Worm (Caenorhabditis elegans) whole organism, L1 larva: ENCODE measurements around the gene F32H5.4.

Experiments used
- C04F5.9 ChIP-seq: sonication (generic microtip); optimal IDR thresholded peaks from 2 replicates; lab custom pipeline; 2016; ENCODE audit warnings: missing genetic modification characterization, missing compliant biosample characterization
- C34B4.2 ChIP-seq: sonication (generic microtip); optimal IDR thresholded peaks from 2 replicates; lab custom pipeline; 2017; ENCODE audit warnings: mild to moderate bottlenecking, missing genetic modification characterization, missing compliant biosample characterization
- aha-1 ChIP-seq: fragments of 150-350 bp; optimal IDR thresholded peaks from 2 replicates; lab custom pipeline; 2014; ENCODE audit warnings: missing biosample characterization, missing genetic modification characterization
- aly-2 ChIP-seq: fragments of 150-350 bp; optimal IDR thresholded peaks from 2 replicates; lab custom pipeline; 2014; ENCODE audit warnings: missing biosample characterization, missing genetic modification characterization
- ama-1 ChIP-seq: fragments of 150-350 bp; optimal IDR thresholded peaks from 2 replicates; lab custom pipeline; 2014
- blmp-1 ChIP-seq: fragments of 150-350 bp; optimal IDR thresholded peaks from 2 replicates; lab custom pipeline; 2014; ENCODE audit warnings: missing biosample characterization, missing genetic modification characterization
- ceh-63 ChIP-seq: fragments of 200-800 bp; sonication (Bioruptor generic); optimal IDR thresholded peaks from 2 replicates; lab custom pipeline; 2018; ENCODE audit warnings: mild to moderate bottlenecking, missing genetic modification characterization, missing compliant biosample characterization
- ceh-88 ChIP-seq: fragments of 200-800 bp; sonication (Bioruptor generic); IDR thresholded peaks from 2 replicates; pipeline ENCODE4 v1.3.6; 2022; ENCODE audit warnings: missing genetic modification characterization, missing compliant biosample characterization
- ceh-90 ChIP-seq: sonication (generic microtip); optimal IDR thresholded peaks from 2 replicates; lab custom pipeline; 2016; ENCODE audit warnings: missing genetic modification characterization, missing compliant biosample characterization
- ces-1 ChIP-seq: fragments of 150-350 bp; optimal IDR thresholded peaks from 2 replicates; lab custom pipeline; 2014; ENCODE audit warnings: missing biosample characterization, missing genetic modification reagents, missing genetic modification characterization
- dpl-1 ChIP-seq, 3 experiments: fragments of 150-350 bp in 2 of 3; sonication (generic microtip) in 1 of 3; optimal IDR thresholded peaks; 2 replicates each; lab custom pipeline; 2014 to 2017; ENCODE audit warnings: missing biosample characterization in 3 of 3, missing genetic modification characterization in 3 of 3, missing genetic modification reagents in 3 of 3
- dsc-1 ChIP-seq: sonication (generic microtip); optimal IDR thresholded peaks from 2 replicates; lab custom pipeline; 2016; ENCODE audit warnings: mild to moderate bottlenecking, missing genetic modification characterization, missing compliant biosample characterization
- efl-1 ChIP-seq, 4 experiments: fragments of 150-350 bp; optimal IDR thresholded peaks in 3 of 4; peaks in 1 of 4; 1 replicate in 1 of 4; 2 replicates in 3 of 4; lab custom pipeline; 2014; ENCODE audit warnings: missing biosample characterization in 2 of 4, missing genetic modification characterization in 2 of 4, missing genetic modification reagents in 2 of 4
- elt-2 ChIP-seq: sonication (generic microtip); optimal IDR thresholded peaks from 2 replicates; lab custom pipeline; 2016; ENCODE audit warnings: missing genetic modification characterization, mild to moderate bottlenecking, inconsistent platforms, missing compliant biosample characterization, missing genetic modification reagents
- elt-3 ChIP-seq, 6 experiments: fragments of 150-350 bp in 1 of 6; sonication (generic microtip); optimal IDR thresholded peaks; 2 replicates each; lab custom pipeline; 2017 to 2018; ENCODE audit warnings: missing biosample characterization in 6 of 6, missing genetic modification characterization in 6 of 6, inconsistent platforms in 1 of 6
- ets-5 ChIP-seq: fragments of 200-800 bp; sonication (Bioruptor generic); IDR thresholded peaks from 2 replicates; pipeline ENCODE4 v1.3.6; 2022; ENCODE audit warnings: missing genetic modification characterization, missing compliant biosample characterization
- fkh-8 ChIP-seq: sonication (generic microtip); optimal IDR thresholded peaks from 2 replicates; lab custom pipeline; 2016; ENCODE audit warnings: mild to moderate bottlenecking, missing genetic modification characterization, missing compliant biosample characterization
- fos-1 ChIP-seq: fragments of 150-350 bp; optimal IDR thresholded peaks from 2 replicates; lab custom pipeline; 2014; ENCODE audit warnings: missing biosample characterization, missing genetic modification characterization
- grh-1 ChIP-seq: fragments of 200-800 bp; sonication (Bioruptor generic); IDR thresholded peaks from 2 replicates; pipeline ENCODE4 v1.3.6; 2022; ENCODE audit warnings: missing genetic modification reagents, missing genetic modification characterization, missing compliant biosample characterization
- hlh-17 ChIP-seq: fragments of 200-800 bp; sonication (Bioruptor generic); optimal IDR thresholded peaks from 2 replicates; lab custom pipeline; 2018; ENCODE audit warnings: missing genetic modification characterization, mild to moderate bottlenecking, missing compliant biosample characterization, moderate library complexity, borderline replicate concordance
- hlh-4 ChIP-seq: sonication (generic microtip); optimal IDR thresholded peaks from 2 replicates; lab custom pipeline; 2016; ENCODE audit warnings: mild to moderate bottlenecking, missing genetic modification characterization, missing compliant biosample characterization
- irx-1 ChIP-seq: sonication (generic microtip); optimal IDR thresholded peaks from 2 replicates; lab custom pipeline; 2016; ENCODE audit warnings: missing genetic modification characterization, missing compliant biosample characterization
- jun-1 ChIP-seq: fragments of 150-350 bp; optimal IDR thresholded peaks from 2 replicates; lab custom pipeline; 2014; ENCODE audit warnings: missing biosample characterization, missing genetic modification reagents, missing genetic modification characterization
- lin-13 ChIP-seq: fragments of 150-350 bp; optimal IDR thresholded peaks from 2 replicates; lab custom pipeline; 2014; ENCODE audit warnings: missing biosample characterization, missing genetic modification reagents, missing genetic modification characterization
- lin-35 ChIP-seq, 2 experiments: fragments of 150-350 bp; optimal IDR thresholded peaks; 2 replicates each; lab custom pipeline; 2014; ENCODE audit warnings: missing biosample characterization in 2 of 2, missing genetic modification characterization in 2 of 2, missing genetic modification reagents in 2 of 2
- lin-39 ChIP-seq: fragments of 150-350 bp; optimal IDR thresholded peaks from 2 replicates; lab custom pipeline; 2014; ENCODE audit warnings: missing biosample characterization, missing genetic modification reagents, missing genetic modification characterization
- lir-3 ChIP-seq: sonication (generic microtip); optimal IDR thresholded peaks from 2 replicates; lab custom pipeline; 2016; ENCODE audit warnings: mild to moderate bottlenecking, missing genetic modification characterization, moderate library complexity, missing compliant biosample characterization; ENCODE audit not compliant: poor library complexity
- mdl-1 ChIP-seq, 2 experiments: fragments of 150-350 bp; optimal IDR thresholded peaks; 2 replicates each; lab custom pipeline; 2014 to 2017; ENCODE audit warnings: missing biosample characterization in 2 of 2, missing genetic modification characterization in 2 of 2, inconsistent platforms in 1 of 2
- nhr-237 ChIP-seq: fragments of 150-350 bp; optimal IDR thresholded peaks from 2 replicates; lab custom pipeline; 2014; ENCODE audit warnings: missing biosample characterization, missing genetic modification characterization
- nhr-28 ChIP-seq: fragments of 150-350 bp; optimal IDR thresholded peaks from 2 replicates; lab custom pipeline; 2014; ENCODE audit warnings: missing biosample characterization, missing genetic modification characterization
- nhr-85 ChIP-seq: sonication (generic microtip); peaks from one replicate; lab custom pipeline; 2016; ENCODE audit warnings: missing genetic modification characterization, inconsistent platforms, missing compliant biosample characterization
- pag-3 ChIP-seq: sonication (generic microtip); optimal IDR thresholded peaks from 2 replicates; lab custom pipeline; 2017; ENCODE audit warnings: missing genetic modification characterization, mild to moderate bottlenecking, missing compliant biosample characterization, antibody characterized with exemption, borderline replicate concordance; ENCODE audit not compliant: insufficient read depth
- pqm-1 ChIP-seq: sonication (generic microtip); optimal IDR thresholded peaks from 3 replicates; lab custom pipeline; 2017; ENCODE audit warnings: missing biosample characterization, missing genetic modification characterization
- rnt-1 ChIP-seq: sonication (generic microtip); optimal IDR thresholded peaks from 2 replicates; lab custom pipeline; 2016; ENCODE audit warnings: mild to moderate bottlenecking, missing genetic modification characterization, moderate library complexity, missing compliant biosample characterization
- skn-1 ChIP-seq: fragments of 150-350 bp; optimal IDR thresholded peaks from 2 replicates; lab custom pipeline; 2014; ENCODE audit warnings: missing biosample characterization, missing genetic modification characterization
- snpc-4 ChIP-seq: fragments of 150-350 bp; optimal IDR thresholded peaks from 2 replicates; lab custom pipeline; 2014; ENCODE audit warnings: missing biosample characterization, missing genetic modification characterization
- sox-4 ChIP-seq: sonication (generic microtip); optimal IDR thresholded peaks from 2 replicates; lab custom pipeline; 2016; ENCODE audit warnings: missing genetic modification characterization, missing compliant biosample characterization
- sptf-1 ChIP-seq: fragments of 150-350 bp; optimal IDR thresholded peaks from 2 replicates; lab custom pipeline; 2014; ENCODE audit warnings: missing biosample characterization, missing genetic modification characterization
- sup-37 ChIP-seq: fragments of 200-800 bp; sonication (Bioruptor generic); optimal IDR thresholded peaks from 2 replicates; lab custom pipeline; 2018; ENCODE audit warnings: mild to moderate bottlenecking, missing genetic modification characterization, missing compliant biosample characterization
- swsn-7 ChIP-seq: sonication (generic microtip); optimal IDR thresholded peaks from 2 replicates; lab custom pipeline; 2016; ENCODE audit warnings: missing genetic modification characterization, missing compliant biosample characterization
- vab-15 ChIP-seq: sonication (generic microtip); optimal IDR thresholded peaks from 2 replicates; lab custom pipeline; 2017; ENCODE audit warnings: missing genotype, mild to moderate bottlenecking, missing genetic modification characterization, missing compliant biosample characterization
- xbp-1 ChIP-seq: sonication (generic microtip); optimal IDR thresholded peaks from 2 replicates; lab custom pipeline; 2016; ENCODE audit warnings: missing genetic modification characterization, missing compliant biosample characterization
- zip-4 ChIP-seq: fragments of 200-800 bp; sonication (Bioruptor generic); optimal IDR thresholded peaks from 2 replicates; lab custom pipeline; 2018; ENCODE audit warnings: mild to moderate bottlenecking, missing genetic modification characterization, moderate library complexity, missing compliant biosample characterization
- ztf-11 ChIP-seq, 2 experiments: sonication (generic microtip); optimal IDR thresholded peaks; 2 replicates each; lab custom pipeline; 2016 to 2017; ENCODE audit warnings: missing genetic modification characterization in 2 of 2, missing biosample characterization in 1 of 2, missing compliant biosample characterization in 1 of 2
- ztf-4 ChIP-seq: fragments of 150-350 bp; optimal IDR thresholded peaks from 2 replicates; lab custom pipeline; 2014; ENCODE audit warnings: missing biosample characterization, missing genetic modification characterization

F32H5.4 gene

ce11 chrV:13406511-13406910 lies 46.2 kb downstream of the F32H5.4 start, which contains the start of gene F53F1.2:
F53F1.2 (plus strand) TSS chrV:13406816.
- TF ChIP-seq dpl-1 (GFP tag; optimal IDR thresholded peaks at IDR 0.05; lab: Kevin White, UChicago) (peak in 1 of 3 experiments; percentile 2), nhr-85 (tag; lab: Kevin White, UChicago) (peak; percentile 67), ceh-88 (no peak), blmp-1 (tag; lab: Kevin White, UChicago) (peak; percentile 96)

DNA sequence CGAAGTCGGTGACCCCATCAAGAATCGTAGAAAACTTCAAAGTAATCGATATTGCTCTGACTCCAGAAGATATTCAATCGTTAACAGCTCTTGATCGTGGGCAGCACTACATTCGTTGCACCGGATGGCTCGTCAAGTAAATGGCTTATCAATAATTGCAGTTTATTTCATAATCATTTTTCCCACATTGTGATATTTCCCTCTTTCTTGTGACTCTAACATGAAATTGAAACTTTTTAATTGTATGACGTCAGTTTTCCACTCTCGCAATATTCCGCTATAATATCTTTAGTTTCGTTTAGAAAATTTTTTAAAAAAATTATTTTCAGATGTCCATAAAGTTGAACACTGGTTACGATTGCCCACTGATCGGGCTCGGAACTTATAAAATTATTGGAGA lies 47.6 kb downstream of the F32H5.4 start, which contains the start of gene F53F1.3:
TSS of gene F53F1.3 (plus strand) at position 330 of the 400 bp plus-strand sequence.
- peak; percentile 14 for TF ChIP-seq elt-2 (tag; lab: Kevin White, UChicago)
- no peak for TF ChIP-seq rnt-1 (tag; lab: Kevin White, UChicago)

- TF ChIP-seq rnt-1 (tag; lab: Kevin White, UChicago) (no peak), ces-1 (no peak), mdl-1 (tag; optimal IDR thresholded peaks at IDR 0.05; lab: Kevin White, UChicago) (no peak), vab-15 (no peak), grh-1 (GFP tag; lab: Robert Waterston, UW) (no peak), aha-1 (tag; lab: Kevin White, UChicago) (no peak), aly-2 (tag; lab: Kevin White, UChicago) (no peak), hlh-17 (GFP tag; lab: Kevin White, UChicago) (no peak), sup-37 (GFP tag; lab: Kevin White, UChicago) (no peak)
These were observed 48.1 kb downstream of the F32H5.4 start for ce11 chrV:13408440-13408839.

ce11 chrV:13409089-13409488 lies 48.7 kb downstream of the F32H5.4 start:
- TF ChIP-seq lin-13 (GFP tag; lab: Kevin White, UChicago) (no peak), skn-1 (tag; lab: Kevin White, UChicago) (no peak), ceh-90 (tag; lab: Kevin White, UChicago) (peak; percentile 81), hlh-4 (tag; lab: Kevin White, UChicago) (no peak), ceh-63 (GFP tag; lab: Kevin White, UChicago) (no peak), fkh-8 (tag; lab: Kevin White, UChicago) (no peak), sptf-1 (tag; lab: Kevin White, UChicago) (no peak), ztf-4 (tag; lab: Kevin White, UChicago) (no peak), lir-3 (tag; lab: Kevin White, UChicago) (peak; percentile 82), snpc-4 (tag; lab: Kevin White, UChicago) (no peak), hlh-17 (GFP tag; lab: Kevin White, UChicago) (no peak), swsn-7 (tag; lab: Kevin White, UChicago) (peak; percentile 44), pqm-1 (tag; lab: Kevin White, UChicago) (no peak), zip-4 (GFP tag; lab: Kevin White, UChicago) (no peak), jun-1 (tag; lab: Kevin White, UChicago) (no peak), nhr-28 (tag; lab: Kevin White, UChicago) (no peak), ztf-11 (tag; optimal IDR thresholded peaks at IDR 0.05; lab: Kevin White, UChicago) (peak in 1 of 2 experiments; percentile 74), aly-2 (tag; lab: Kevin White, UChicago) (no peak), ets-5 (GFP tag; lab: Robert Waterston, UW) (no peak), lin-39 (tag; lab: Kevin White, UChicago) (peak; percentile 54), rnt-1 (tag; lab: Kevin White, UChicago) (peak; percentile 82), C34B4.2 (tag; lab: Kevin White, UChicago) (no peak), xbp-1 (tag; lab: Kevin White, UChicago) (peak; percentile 10), dpl-1 (GFP tag; optimal IDR thresholded peaks at IDR 0.05; lab: Kevin White, UChicago) (peak; percentile 80 to 96 (median 88)), fos-1 (tag; lab: Kevin White, UChicago) (no peak), C04F5.9 (tag; lab: Kevin White, UChicago) (no peak), elt-2 (tag; lab: Kevin White, UChicago) (no peak), irx-1 (tag; lab: Kevin White, UChicago) (peak; percentile 71), dsc-1 (tag; lab: Kevin White, UChicago) (peak; percentile 26), sox-4 (tag; lab: Kevin White, UChicago) (peak; percentile 23), grh-1 (GFP tag; lab: Robert Waterston, UW) (peak; percentile 53; the same call in 1 of the 2 replicates), ama-1 (no peak), pag-3 (tag; lab: Kevin White, UChicago) (no peak), lin-35 (GFP tag; optimal IDR thresholded peaks at IDR 0.05; lab: Kevin White, UChicago) (peak; percentile 82 to 91), elt-3 (tag; optimal IDR thresholded peaks at IDR 0.05; lab: Kevin White, UChicago) (no peak), nhr-237 (no peak), efl-1 (optimal IDR thresholded peaks at IDR 0.05; lab: Kevin White, UChicago) (peak; percentile 89), efl-1 (GFP tag; optimal IDR thresholded peaks at IDR 0.05 in 1 of 2; lab: Kevin White, UChicago) (peak; percentile 89 to 99)
